Fruit fly (Drosophila melanogaster): ENCODE measurements around the gene Rnf11.

Rnf11 gene

DNA sequence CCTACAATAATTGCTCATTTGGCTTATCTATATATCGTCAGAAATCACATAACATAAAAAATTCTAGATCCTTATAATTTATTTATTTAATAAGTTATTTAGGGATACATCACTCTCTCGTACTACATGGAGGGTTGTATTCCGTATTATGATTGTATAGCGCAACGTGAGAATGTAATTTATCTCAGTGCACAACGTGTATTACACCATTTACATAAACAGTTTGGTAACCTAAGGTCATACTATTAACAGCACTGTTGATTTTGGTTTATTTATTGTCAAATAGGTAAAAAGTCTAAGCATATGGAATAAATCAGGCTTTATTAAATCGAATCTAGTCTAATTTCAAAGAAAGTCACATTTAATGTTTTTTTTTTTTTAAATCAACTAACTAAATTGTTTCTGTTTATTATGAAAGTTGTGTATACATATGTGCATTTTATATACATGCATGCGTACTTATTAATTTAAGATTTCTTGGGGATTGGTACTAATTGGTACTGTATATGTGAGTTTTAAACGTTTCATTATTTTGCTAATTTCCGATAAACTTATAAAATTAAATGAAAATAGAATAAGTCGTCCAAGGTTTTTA, at the start of gene Rnf11:
Rnf11 (plus strand) TSS at position 252 of the 595 bp plus-strand sequence.
- no peak for TF ChIP-seq CG1621 (tag; optimal IDR thresholded peaks at IDR 0.05)
- TF ChIP-seq Eip78C (GFP tag): peak; percentile 43
- peak; percentile 44 for TF ChIP-seq fkh (GFP tag; optimal IDR thresholded peaks at IDR 0.05)
- no peak for TF ChIP-seq Hr38 (GFP tag; optimal IDR thresholded peaks at IDR 0.05)
- peak; percentile 11 for TF ChIP-seq OdsH (GFP tag; optimal IDR thresholded peaks at IDR 0.05)
- TF ChIP-seq eg (GFP tag; IDR thresholded peaks at IDR 0.05): no peak
- no peak for TF ChIP-seq CG8319 (GFP tag; optimal IDR thresholded peaks at IDR 0.05)
- TF ChIP-seq Hr39 (GFP tag; optimal IDR thresholded peaks at IDR 0.05): peak; percentile 43
- TF ChIP-seq CG10631 (GFP tag; optimal IDR thresholded peaks at IDR 0.05): peak; percentile 15
- TF ChIP-seq CG3032 (tag; optimal IDR thresholded peaks at IDR 0.05): peak; percentile 21
- TF ChIP-seq CG31627 (GFP tag; optimal IDR thresholded peaks at IDR 0.05): peak; percentile 33
- no peak for TF ChIP-seq Eip75B (GFP tag; optimal IDR thresholded peaks at IDR 0.05)
- no peak for TF ChIP-seq fd59A (GFP tag; optimal IDR thresholded peaks at IDR 0.05)
- TF ChIP-seq Smox (GFP tag; optimal IDR thresholded peaks at IDR 0.05): no peak

dm6 chr4:274704-275103, 40.0 kb upstream of the Rnf11 start:
- TF ChIP-seq CG3919 (GFP tag; optimal IDR thresholded peaks at IDR 0.05) (no peak), CG31627 (GFP tag; optimal IDR thresholded peaks at IDR 0.05) (no peak), CG11762 (GFP tag; optimal IDR thresholded peaks at IDR 0.05; ENCODE audit: insufficient read depth) (no peak), pdm3 (GFP tag; optimal IDR thresholded peaks at IDR 0.05) (no peak), OdsH (GFP tag; optimal IDR thresholded peaks at IDR 0.05) (no peak), ss (GFP tag; optimal IDR thresholded peaks at IDR 0.05) (no peak), CG8632 (GFP tag; optimal IDR thresholded peaks at IDR 0.05) (no peak), Sox15 (GFP tag; optimal IDR thresholded peaks at IDR 0.05) (no peak), salr (GFP tag; optimal IDR thresholded peaks at IDR 0.05) (no peak)

DNA sequence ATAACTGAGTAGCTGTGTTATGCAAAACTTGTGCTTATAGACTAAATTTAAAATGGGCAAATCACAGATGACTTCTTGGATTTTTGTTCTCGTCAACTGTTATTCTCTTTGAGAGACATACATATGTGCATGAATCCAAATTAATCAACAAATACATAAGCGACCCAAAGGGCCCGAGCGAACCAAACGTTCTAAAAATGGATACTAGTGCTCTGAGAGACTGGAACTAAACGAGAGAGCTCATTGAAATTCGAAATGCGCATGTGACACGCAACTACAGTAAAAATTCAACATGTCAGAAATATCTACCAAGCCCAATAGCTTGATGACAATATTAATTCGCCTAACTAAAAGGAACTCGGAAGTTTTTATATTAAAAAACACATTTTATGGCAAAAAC, 38.4 kb upstream of the Rnf11 start, which contains the start of gene NfI:
NfI (minus strand) TSS at position 45 of the 400 bp plus-strand sequence.
- no peak for TF ChIP-seq dsx (GFP tag; optimal IDR thresholded peaks at IDR 0.05; ENCODE audit: poor library complexity, severe bottlenecking)
- peak; percentile 51 for TF ChIP-seq svp (GFP tag)

dm6 chr4:292403-292802, 22.3 kb upstream of the Rnf11 start:
- TF ChIP-seq Eip75B (GFP tag; optimal IDR thresholded peaks at IDR 0.05) (no peak), dac (GFP tag; optimal IDR thresholded peaks at IDR 0.05) (no peak), fd59A (GFP tag; optimal IDR thresholded peaks at IDR 0.05) (no peak), fd85E (GFP tag; optimal IDR thresholded peaks at IDR 0.05) (no peak), CG6808 (GFP tag; optimal IDR thresholded peaks at IDR 0.05) (no peak), CG8632 (GFP tag; optimal IDR thresholded peaks at IDR 0.05) (no peak), Sox102F (GFP tag; optimal IDR thresholded peaks at IDR 0.05) (no peak), Sox14 (GFP tag; optimal IDR thresholded peaks at IDR 0.05) (no peak), CG32006 (GFP tag; optimal IDR thresholded peaks at IDR 0.05) (no peak), CG9139 (GFP tag; optimal IDR thresholded peaks at IDR 0.05) (no peak), CG10631 (GFP tag; optimal IDR thresholded peaks at IDR 0.05) (no peak)

DNA sequence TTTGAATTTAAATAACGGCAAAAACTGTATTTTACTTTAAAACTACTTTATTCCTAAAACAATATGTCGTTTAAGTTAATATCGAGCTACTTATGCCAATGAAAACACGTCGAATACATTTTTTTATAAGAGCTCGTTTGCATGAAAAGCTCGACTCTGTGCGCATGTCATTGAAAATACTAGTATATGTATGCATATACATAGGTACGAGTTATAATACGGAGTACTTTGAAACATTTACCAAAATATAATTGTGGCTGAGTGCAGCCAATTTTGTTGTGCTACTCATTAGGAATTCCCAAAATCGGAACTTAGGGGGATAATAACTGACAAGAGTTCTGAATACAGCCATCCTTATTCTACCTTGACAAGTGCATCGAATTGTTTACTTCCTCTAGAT, 9.0 kb upstream of the Rnf11 start:
- TF ChIP-seq Hr38 (GFP tag; optimal IDR thresholded peaks at IDR 0.05): no peak
- no peak for TF ChIP-seq Eip75B (GFP tag; optimal IDR thresholded peaks at IDR 0.05)
- no peak for TF ChIP-seq pdm3 (GFP tag; optimal IDR thresholded peaks at IDR 0.05)
- TF ChIP-seq Sox15 (GFP tag; optimal IDR thresholded peaks at IDR 0.05): no peak
- no peak for TF ChIP-seq achi (GFP tag; optimal IDR thresholded peaks at IDR 0.05)
- TF ChIP-seq Hr39 (GFP tag; optimal IDR thresholded peaks at IDR 0.05): no peak

Data from whole organism, prepupa.